Fruit fly (Drosophila melanogaster) whole organism, embryonic: ENCODE results near the gene Glg1.

Experiments used
- B-H2 ChIP-seq: fragments of 200-800 bp; sonication (Bioruptor generic); optimal IDR thresholded peaks from 2 replicates; lab custom pipeline; 2018; ENCODE audit warnings: missing biosample characterization, mild to moderate bottlenecking, missing genetic modification characterization
- BtbVII ChIP-seq: fragments of 200-800 bp; sonication (Bioruptor generic); optimal IDR thresholded peaks from 3 replicates; lab custom pipeline; 2017; ENCODE audit warnings: missing biosample characterization, mild to moderate bottlenecking, missing genetic modification characterization
- CG12071 ChIP-seq: fragments of 200-800 bp; sonication (Bioruptor generic); optimal IDR thresholded peaks from 3 replicates; lab custom pipeline; 2018; ENCODE audit warnings: missing biosample characterization, mild to moderate bottlenecking, missing genetic modification characterization
- CG12769 ChIP-seq: fragments of 200-800 bp; sonication (Bioruptor generic); optimal IDR thresholded peaks from 2 replicates; lab custom pipeline; 2019; ENCODE audit warnings: missing biosample characterization, mild to moderate bottlenecking, missing genetic modification characterization, moderate library complexity
- CG1529 ChIP-seq: fragments of 200-800 bp; sonication (Bioruptor generic); optimal IDR thresholded peaks from 3 replicates; lab custom pipeline; 2018; ENCODE audit warnings: missing biosample characterization, missing genetic modification characterization
- CG15514 ChIP-seq: fragments of 200-800 bp; sonication (Bioruptor generic); optimal IDR thresholded peaks from 3 replicates; lab custom pipeline; 2017; ENCODE audit warnings: missing biosample characterization, missing genetic modification characterization, mild to moderate bottlenecking, moderate library complexity, missing genetic modification reagents
- CG15696 ChIP-seq: fragments of 200-800 bp; sonication (Bioruptor generic); optimal IDR thresholded peaks from 2 replicates; lab custom pipeline; 2019; ENCODE audit warnings: missing biosample characterization, mild to moderate bottlenecking, missing genetic modification characterization, moderate library complexity
- CG17186 ChIP-seq: fragments of 200-800 bp; sonication (Bioruptor generic); optimal IDR thresholded peaks from 3 replicates; lab custom pipeline; 2017; ENCODE audit warnings: missing biosample characterization, missing genetic modification reagents, missing genetic modification characterization
- CG17359 ChIP-seq: fragments of 200-800 bp; sonication (Bioruptor generic); optimal IDR thresholded peaks from 3 replicates; lab custom pipeline; 2018; ENCODE audit warnings: missing biosample characterization, mild to moderate bottlenecking, missing genetic modification characterization, moderate library complexity
- CG17361 ChIP-seq: fragments of 200-800 bp; sonication (Bioruptor generic); IDR thresholded peaks from 3 replicates; pipeline ENCODE4 v1.3.6; 2022; ENCODE audit warnings: missing biosample characterization, missing genetic modification characterization
- CG17568 ChIP-seq: fragments of 200-800 bp; sonication (Bioruptor generic); optimal IDR thresholded peaks from 2 replicates; lab custom pipeline; 2018; ENCODE audit warnings: missing biosample characterization, mild to moderate bottlenecking, missing genetic modification characterization, moderate library complexity
- CG34224 ChIP-seq: fragments of 200-800 bp; sonication (Bioruptor generic); IDR thresholded peaks from 3 replicates; pipeline ENCODE4 v1.3.6; 2022; ENCODE audit warnings: missing biosample characterization, missing genetic modification characterization; ENCODE audit not compliant: partially characterized antibody
- CG43689 ChIP-seq: fragments of 200-800 bp; sonication (Bioruptor generic); IDR thresholded peaks from 2 replicates; pipeline ENCODE4 v1.3.6; 2022; ENCODE audit warnings: missing biosample characterization, missing genetic modification characterization
- CG5180 ChIP-seq: fragments of 200-800 bp; sonication (Bioruptor generic); optimal IDR thresholded peaks from 3 replicates; lab custom pipeline; 2017; ENCODE audit warnings: missing biosample characterization, missing genetic modification characterization, mild to moderate bottlenecking, moderate library complexity, missing genetic modification reagents
- CG5245 ChIP-seq: fragments of 200-800 bp; sonication (Bioruptor generic); optimal IDR thresholded peaks from 3 replicates; lab custom pipeline; 2016; ENCODE audit warnings: missing biosample characterization, missing genetic modification characterization
- CG5953 ChIP-seq: fragments of 200-800 bp; sonication (Bioruptor generic); IDR thresholded peaks from 2 replicates; pipeline ENCODE4 v1.3.6; 2022; ENCODE audit warnings: missing biosample characterization, missing genetic modification characterization
- CG7271 ChIP-seq: fragments of 200-800 bp; sonication (Bioruptor generic); optimal IDR thresholded peaks from 2 replicates; lab custom pipeline; 2018; ENCODE audit warnings: missing biosample characterization, mild to moderate bottlenecking, missing genetic modification characterization, moderate library complexity
- Chrac-16 ChIP-seq: fragments of 200-800 bp; sonication (Bioruptor generic); optimal IDR thresholded peaks from 3 replicates; lab custom pipeline; 2016; ENCODE audit warnings: missing biosample characterization, missing genetic modification characterization
- Elba2 ChIP-seq: fragments of 200-800 bp; sonication (Bioruptor generic); optimal IDR thresholded peaks from 3 replicates; lab custom pipeline; 2016; ENCODE audit warnings: missing biosample characterization, missing genetic modification characterization
- Gug ChIP-seq: fragments of 200-800 bp; sonication (Bioruptor generic); IDR thresholded peaks from 4 replicates; pipeline ENCODE4 v1.3.6; 2022; ENCODE audit warnings: missing biosample characterization, missing genetic modification characterization
- HLH4C ChIP-seq: fragments of 200-800 bp; sonication (Bioruptor generic); IDR thresholded peaks from 3 replicates; pipeline ENCODE4 v1.3.6; 2022; ENCODE audit warnings: missing biosample characterization, missing genetic modification characterization; ENCODE audit not compliant: partially characterized antibody
- Hmr ChIP-seq: fragments of 200-800 bp; sonication (Bioruptor generic); optimal IDR thresholded peaks from 3 replicates; lab custom pipeline; 2017; ENCODE audit warnings: mild to moderate bottlenecking, missing biosample characterization, missing genetic modification reagents, missing genetic modification characterization
- MTF-1 ChIP-seq: fragments of 200-800 bp; sonication (Bioruptor generic); optimal IDR thresholded peaks from 2 replicates; lab custom pipeline; 2018; ENCODE audit warnings: missing biosample characterization, mild to moderate bottlenecking, missing genetic modification characterization, borderline replicate concordance
- Meics ChIP-seq: fragments of 200-800 bp; sonication (Bioruptor generic); optimal IDR thresholded peaks from 2 replicates; lab custom pipeline; 2017; ENCODE audit warnings: missing biosample characterization, mild to moderate bottlenecking, missing genetic modification characterization
- Myb ChIP-seq: fragments of 200-800 bp; sonication (Bioruptor generic); optimal IDR thresholded peaks from 2 replicates; lab custom pipeline; 2016; ENCODE audit warnings: missing biosample characterization, missing genetic modification characterization
- Rfx ChIP-seq: fragments of 200-800 bp; sonication (Bioruptor generic); IDR thresholded peaks from 2 replicates; pipeline ENCODE4 v1.3.6; 2022; ENCODE audit warnings: missing biosample characterization, missing genetic modification characterization
- Sox100B ChIP-seq: fragments of 200-800 bp; sonication (Bioruptor generic); optimal IDR thresholded peaks from 3 replicates; lab custom pipeline; 2018; ENCODE audit warnings: missing biosample characterization, mild to moderate bottlenecking, missing genetic modification characterization
- Usf ChIP-seq: fragments of 200-800 bp; sonication (Bioruptor generic); optimal IDR thresholded peaks from 2 replicates; lab custom pipeline; 2017; ENCODE audit warnings: missing genotype, missing biosample characterization, missing genetic modification characterization
- ac ChIP-seq: fragments of 200-800 bp; sonication (Bioruptor generic); optimal IDR thresholded peaks from 3 replicates; lab custom pipeline; 2017; ENCODE audit warnings: missing biosample characterization, mild to moderate bottlenecking, missing genetic modification characterization
- bigmax ChIP-seq: fragments of 200-800 bp; sonication (Bioruptor generic); optimal IDR thresholded peaks from 2 replicates; lab custom pipeline; 2018; ENCODE audit warnings: missing biosample characterization, mild to moderate bottlenecking, missing genetic modification characterization
- bsh ChIP-seq, 2 experiments: fragments of 200-800 bp; sonication (Bioruptor generic); optimal IDR thresholded peaks; 2 replicates each; lab custom pipeline; 2017 to 2018; ENCODE audit warnings: mild to moderate bottlenecking in 2 of 2, missing biosample characterization in 2 of 2, missing genetic modification characterization in 2 of 2, moderate library complexity in 1 of 2
- cato ChIP-seq: fragments of 200-800 bp; sonication (Bioruptor generic); optimal IDR thresholded peaks from 2 replicates; lab custom pipeline; 2016; ENCODE audit warnings: missing biosample characterization, missing genetic modification characterization, borderline replicate concordance
- dan ChIP-seq: fragments of 200-800 bp; sonication (Bioruptor generic); IDR thresholded peaks from 2 replicates; pipeline ENCODE4 v1.3.6; 2022; ENCODE audit warnings: missing biosample characterization, missing genetic modification characterization
- dimm ChIP-seq: fragments of 200-800 bp; sonication (Bioruptor generic); IDR thresholded peaks from 2 replicates; pipeline ENCODE4 v1.3.6; 2022; ENCODE audit warnings: missing biosample characterization, missing genetic modification characterization
- ftz-f1 ChIP-seq: fragments of 200-800 bp; sonication (Bioruptor generic); optimal IDR thresholded peaks from 2 replicates; lab custom pipeline; 2016; ENCODE audit warnings: missing biosample characterization, missing genetic modification characterization
- inv ChIP-seq: fragments of 200-800 bp; sonication (Bioruptor generic); IDR thresholded peaks from 2 replicates; pipeline ENCODE4 v1.3.6; 2022; ENCODE audit warnings: missing biosample characterization, missing genetic modification characterization; ENCODE audit not compliant: partially characterized antibody
- klu ChIP-seq: fragments of 200-800 bp; sonication (Bioruptor generic); IDR thresholded peaks from 2 replicates; pipeline ENCODE4 v1.3.6; 2022; ENCODE audit warnings: missing biosample characterization, missing genetic modification characterization
- lilli ChIP-seq: fragments of 200-800 bp; sonication (Bioruptor generic); optimal IDR thresholded peaks from 3 replicates; lab custom pipeline; 2016; ENCODE audit warnings: missing biosample characterization, missing genetic modification characterization
- nau ChIP-seq: fragments of 200-800 bp; sonication (Bioruptor generic); optimal IDR thresholded peaks from 3 replicates; lab custom pipeline; 2017; ENCODE audit warnings: missing biosample characterization, mild to moderate bottlenecking, missing genetic modification characterization, missing genetic modification reagents
- nom ChIP-seq: fragments of 200-800 bp; sonication (Bioruptor generic); optimal IDR thresholded peaks from 2 replicates; lab custom pipeline; 2017; ENCODE audit warnings: missing biosample characterization, missing genetic modification characterization, mild to moderate bottlenecking, moderate library complexity, missing genetic modification reagents
- pfk ChIP-seq: fragments of 200-800 bp; sonication (Bioruptor generic); optimal IDR thresholded peaks from 2 replicates; lab custom pipeline; 2018; ENCODE audit warnings: missing biosample characterization, mild to moderate bottlenecking, missing genetic modification characterization, moderate library complexity
- prd ChIP-seq, 3 experiments: fragments of >200 bp in 2 of 3; fragments of 200-800 bp in 1 of 3; sonication (Bioruptor generic) in 1 of 3; optimal IDR thresholded peaks in 2 of 3; IDR thresholded peaks in 1 of 3; 2 replicates in 2 of 3; 3 replicates in 1 of 3; pipeline versions ENCODE4 v1.3.6 to Lab custom; 2017 to 2022; ENCODE audit warnings: missing biosample characterization in 1 of 3, missing genetic modification characterization in 1 of 3
- pros ChIP-seq: fragments of 200-800 bp; sonication (Bioruptor generic); optimal IDR thresholded peaks from 3 replicates; lab custom pipeline; 2019; ENCODE audit warnings: missing biosample characterization, mild to moderate bottlenecking, missing genetic modification characterization, moderate library complexity
- seq ChIP-seq: fragments of 200-800 bp; sonication (Bioruptor generic); IDR thresholded peaks from 2 replicates; pipeline ENCODE4 v1.3.6; 2022; ENCODE audit warnings: missing biosample characterization, missing genetic modification characterization
- tgo ChIP-seq: fragments of 200-800 bp; sonication (Bioruptor generic); IDR thresholded peaks from 3 replicates; pipeline ENCODE4 v1.3.6; 2022; ENCODE audit warnings: missing biosample characterization, missing genetic modification characterization
- tll ChIP-seq, 2 experiments: fragments of 200-800 bp in 1 of 2; fragments of >200 bp in 1 of 2; sonication (Bioruptor generic) in 1 of 2; optimal IDR thresholded peaks; 2 replicates each; lab custom pipeline; 2017 to 2019; ENCODE audit warnings: missing biosample characterization in 2 of 2, missing genetic modification characterization in 2 of 2, mild to moderate bottlenecking in 1 of 2, moderate library complexity in 1 of 2
- unc-4 ChIP-seq: fragments of 200-800 bp; sonication (Bioruptor generic); IDR thresholded peaks from 2 replicates; pipeline ENCODE4 v1.3.6; 2022; ENCODE audit warnings: missing biosample characterization, missing genetic modification characterization; ENCODE audit not compliant: partially characterized antibody
- wor ChIP-seq: fragments of 200-800 bp; sonication (Bioruptor generic); IDR thresholded peaks from 2 replicates; pipeline ENCODE4 v1.3.6; 2022; ENCODE audit warnings: missing biosample characterization, missing genetic modification characterization
- zfh2 ChIP-seq: fragments of 200-800 bp; sonication (Bioruptor generic); optimal IDR thresholded peaks from 2 replicates; lab custom pipeline; 2016; ENCODE audit warnings: missing biosample characterization, missing genetic modification characterization

Glg1 gene

dm6 chr3L:21479636-21480035 is 27.7 kb downstream of the Glg1 start (continued):
- TF ChIP-seq CG15514 (GFP tag; lab: Kevin White, UChicago), result peak; percentile 1
- TF ChIP-seq bsh (GFP tag; optimal IDR thresholded peaks at IDR 0.05; lab: Kevin White, UChicago), result peak in 1 of 2 experiments; percentile 40
- no peak for TF ChIP-seq Elba2 (GFP tag; lab: Kevin White, UChicago)
- peak; percentile 72; the same call in 1 of the 2 replicates for TF ChIP-seq CG5953 (GFP tag; lab: Robert Waterston, UW)
- no peak for TF ChIP-seq pros
- 0 out of 3 replicates have a peak, but pooled peaks have one; percentile 28 for TF ChIP-seq CG34224
- TF ChIP-seq MTF-1 (GFP tag; lab: Kevin White, UChicago), result peak; percentile 68
- peak; percentile 65 for TF ChIP-seq CG17359
- no peak for TF ChIP-seq bigmax (GFP tag; lab: Kevin White, UChicago)
- no peak for TF ChIP-seq BtbVII (GFP tag; lab: Kevin White, UChicago)
- TF ChIP-seq ftz-f1 (GFP tag; lab: Kevin White, UChicago), result no peak
- TF ChIP-seq Meics (GFP tag; lab: Kevin White, UChicago), result peak; percentile 35
- TF ChIP-seq CG17568 (GFP tag; lab: Kevin White, UChicago), result no peak
- peak; percentile 48 for TF ChIP-seq CG5180 (GFP tag; lab: Kevin White, UChicago)
- no peak for TF ChIP-seq CG43689 (GFP tag; lab: Robert Waterston, UW)
- TF ChIP-seq CG12071 (GFP tag; lab: Kevin White, UChicago), result peak; percentile 76
- peak; percentile 35 for TF ChIP-seq CG7271
- TF ChIP-seq Hmr (GFP tag; lab: Kevin White, UChicago), result no peak
- no peak for TF ChIP-seq Chrac-16 (GFP tag; lab: Kevin White, UChicago)
- peak; percentile 50 for TF ChIP-seq CG1529 (GFP tag; lab: Kevin White, UChicago)
- no peak for TF ChIP-seq prd (optimal IDR thresholded peaks at IDR 0.05; lab: Kevin White, UChicago)
- peak; percentile 32; the same call in 1 of the 3 replicates for TF ChIP-seq prd (GFP tag; IDR thresholded peaks at IDR 0.05; lab: Robert Waterston, UW)
- no peak for TF ChIP-seq tgo (GFP tag; lab: Robert Waterston, UW)
- TF ChIP-seq ac (GFP tag; lab: Kevin White, UChicago), result peak; percentile 40
- peak in 1 of 2 experiments; percentile 43 for TF ChIP-seq tll (GFP tag; optimal IDR thresholded peaks at IDR 0.05; lab: Kevin White, UChicago)
- TF ChIP-seq Rfx, result no peak; the same call in 1 of the 2 replicates
- TF ChIP-seq HLH4C (GFP tag; lab: Robert Waterston, UW), result no peak
- no peak for TF ChIP-seq CG5245 (GFP tag; lab: Kevin White, UChicago)
- TF ChIP-seq seq, result peak; percentile 96
- TF ChIP-seq cato (GFP tag; lab: Kevin White, UChicago), result no peak
- no peak for TF ChIP-seq zfh2 (GFP tag; lab: Kevin White, UChicago)
- TF ChIP-seq CG15696 (tag; lab: Kevin White, UChicago), result no peak
- no peak for TF ChIP-seq Myb (GFP tag; lab: Kevin White, UChicago)
- TF ChIP-seq Sox100B (GFP tag; lab: Kevin White, UChicago), result peak; percentile 30
- TF ChIP-seq unc-4 (GFP tag; lab: Robert Waterston, UW), result no peak
- no peak for TF ChIP-seq wor (GFP tag; lab: Robert Waterston, UW)
- no peak for TF ChIP-seq Gug
- no peak for TF ChIP-seq lilli (GFP tag; lab: Kevin White, UChicago)
- no peak for TF ChIP-seq CG12769
- TF ChIP-seq dan (GFP tag; lab: Robert Waterston, UW), result no peak
- peak; percentile 20 for TF ChIP-seq pfk
- TF ChIP-seq Usf (GFP tag; lab: Kevin White, UChicago), result no peak
- TF ChIP-seq CG17361 (GFP tag; lab: Robert Waterston, UW), result no peak
- TF ChIP-seq nau (GFP tag; lab: Kevin White, UChicago), result no peak
- peak; percentile 71 for TF ChIP-seq nom (GFP tag; lab: Kevin White, UChicago)
- no peak for TF ChIP-seq klu
- no peak for TF ChIP-seq inv (GFP tag; lab: Robert Waterston, UW)
- TF ChIP-seq dimm, result no peak
- no peak for TF ChIP-seq B-H2
- peak; percentile 51 for TF ChIP-seq CG17186 (GFP tag; lab: Kevin White, UChicago)
